Worm (Caenorhabditis elegans): ENCODE measurements around the gene F09A5.2.

F09A5.2 gene

DNA sequence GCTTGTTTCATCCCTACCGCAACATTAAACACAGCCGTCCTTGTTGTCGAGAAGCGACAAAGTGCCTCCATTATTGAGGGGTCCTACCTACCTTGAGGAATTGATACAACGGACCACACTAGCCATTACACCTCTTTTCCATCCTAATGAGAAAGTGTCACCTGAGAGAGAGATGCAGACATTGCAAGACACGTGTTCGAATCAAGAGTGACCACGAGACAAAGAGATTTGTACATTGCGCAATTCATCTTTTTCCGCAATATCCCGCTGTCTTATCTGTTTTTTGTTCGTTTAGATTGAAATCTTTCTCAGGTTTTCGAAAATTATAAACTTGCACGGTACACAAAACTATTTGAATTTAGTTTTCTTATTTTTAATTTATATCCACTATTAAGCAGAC lies 34.2 kb downstream of the F09A5.2 start (continued):
- no peak for TF ChIP-seq madf-2 (tag; optimal IDR thresholded peaks at IDR 0.05)
- TF ChIP-seq npax-4 (tag; optimal IDR thresholded peaks at IDR 0.05) = no peak
- TF ChIP-seq unc-55 (GFP tag; optimal IDR thresholded peaks at IDR 0.05) = peak; percentile 83
- TF ChIP-seq ceh-2 (tag; optimal IDR thresholded peaks at IDR 0.05) = no peak
- no peak for TF ChIP-seq ztf-16 (tag; optimal IDR thresholded peaks at IDR 0.05)
- peak; percentile 34 for TF ChIP-seq elt-2 (tag; optimal IDR thresholded peaks at IDR 0.05)
- TF ChIP-seq nhr-232 (tag; optimal IDR thresholded peaks at IDR 0.05) = no peak
- TF ChIP-seq eyg-1 (tag; optimal IDR thresholded peaks at IDR 0.05) = no peak
- TF ChIP-seq lin-11 (tag; optimal IDR thresholded peaks at IDR 0.05) = no peak
- TF ChIP-seq sox-2 (GFP tag; IDR thresholded peaks at IDR 0.05) = no peak
- peak; percentile 42 for TF ChIP-seq ceh-34 (tag; optimal IDR thresholded peaks at IDR 0.05)
- TF ChIP-seq pha-4 (tag; optimal IDR thresholded peaks at IDR 0.05) = no peak
- no peak for TF ChIP-seq ceh-30 (tag; optimal IDR thresholded peaks at IDR 0.05)
- no peak for TF ChIP-seq dve-1 (tag; optimal IDR thresholded peaks at IDR 0.05)
- TF ChIP-seq ceh-48 (tag; optimal IDR thresholded peaks at IDR 0.05) = no peak
- no peak for TF ChIP-seq pag-3 (tag; optimal IDR thresholded peaks at IDR 0.05; ENCODE audit: borderline replicate concordance)
- TF ChIP-seq unc-86 (tag; optimal IDR thresholded peaks at IDR 0.05) = no peak
- no peak for TF ChIP-seq unc-3 (GFP tag; conservative IDR thresholded peaks at IDR 0.05)
- TF ChIP-seq unc-3 (tag; optimal IDR thresholded peaks at IDR 0.05) = no peak
- TF ChIP-seq pros-1 (tag; optimal IDR thresholded peaks at IDR 0.05) = no peak
- no peak for TF ChIP-seq hlh-8 (tag; optimal IDR thresholded peaks at IDR 0.05)
- TF ChIP-seq ahr-1 (tag; optimal IDR thresholded peaks at IDR 0.05) = no peak
- no peak for TF ChIP-seq fkh-6 (tag; optimal IDR thresholded peaks at IDR 0.05)
- TF ChIP-seq tbx-7 (tag; optimal IDR thresholded peaks at IDR 0.05) = no peak
- no peak for TF ChIP-seq ceh-31 (tag; optimal IDR thresholded peaks at IDR 0.05)
- TF ChIP-seq fax-1 (tag; optimal IDR thresholded peaks at IDR 0.05) = no peak
- no peak for TF ChIP-seq ceh-22 (tag; optimal IDR thresholded peaks at IDR 0.05)

ce11 chrX:13169975-13170374 lies 35.1 kb downstream of the F09A5.2 start, which contains the start of gene mob-2:
Gene mob-2, minus strand, starts transcription at chrX:13170075.
- TF ChIP-seq hlh-15 (tag; optimal IDR thresholded peaks at IDR 0.05) (no peak), hlh-13 (GFP tag; optimal IDR thresholded peaks at IDR 0.05) (no peak), lim-6 (tag; optimal IDR thresholded peaks at IDR 0.05) (no peak), ahr-1 (tag; optimal IDR thresholded peaks at IDR 0.05) (no peak), pag-3 (tag; optimal IDR thresholded peaks at IDR 0.05; ENCODE audit: borderline replicate concordance) (no peak), sox-2 (GFP tag; IDR thresholded peaks at IDR 0.05) (no peak), ttx-3 (tag; optimal IDR thresholded peaks at IDR 0.05) (no peak), F13H6.1 (tag; optimal IDR thresholded peaks at IDR 0.05) (no peak), ztf-16 (tag; optimal IDR thresholded peaks at IDR 0.05) (no peak), pha-4 (tag; optimal IDR thresholded peaks at IDR 0.05) (no peak), odd-2 (tag; optimal IDR thresholded peaks at IDR 0.05) (no peak), dmd-4 (tag; optimal IDR thresholded peaks at IDR 0.05; ENCODE audit: borderline replicate concordance) (no peak), pros-1 (tag; optimal IDR thresholded peaks at IDR 0.05) (no peak), ceh-24 (tag; optimal IDR thresholded peaks at IDR 0.05) (no peak), elt-4 (tag; optimal IDR thresholded peaks at IDR 0.05) (no peak), fkh-6 (tag; optimal IDR thresholded peaks at IDR 0.05) (no peak)

- TF ChIP-seq ceh-30 (tag; optimal IDR thresholded peaks at IDR 0.05) = no peak
- no peak for TF ChIP-seq fkh-10 (GFP tag; optimal IDR thresholded peaks at IDR 0.05)
- no peak for TF ChIP-seq npax-4 (tag; optimal IDR thresholded peaks at IDR 0.05)
- TF ChIP-seq rnt-1 (tag; optimal IDR thresholded peaks at IDR 0.05) = no peak
- TF ChIP-seq che-1 (tag; optimal IDR thresholded peaks at IDR 0.05) = no peak
- TF ChIP-seq ceh-18 (tag; optimal IDR thresholded peaks at IDR 0.05) = no peak
- no peak for TF ChIP-seq lim-6 (tag; optimal IDR thresholded peaks at IDR 0.05)
- no peak for TF ChIP-seq nhr-232 (tag; optimal IDR thresholded peaks at IDR 0.05)
- no peak for TF ChIP-seq sox-2 (GFP tag; IDR thresholded peaks at IDR 0.05)
- no peak for TF ChIP-seq ceh-24 (tag; optimal IDR thresholded peaks at IDR 0.05)
- no peak for TF ChIP-seq elt-2 (tag; optimal IDR thresholded peaks at IDR 0.05)
- no peak for TF ChIP-seq ref-2 (tag; optimal IDR thresholded peaks at IDR 0.05)
- TF ChIP-seq unc-3 (GFP tag; conservative IDR thresholded peaks at IDR 0.05) = no peak
- TF ChIP-seq unc-3 (tag; optimal IDR thresholded peaks at IDR 0.05) = no peak
- no peak for TF ChIP-seq ceh-45 (GFP tag; IDR thresholded peaks at IDR 0.05)
- no peak for TF ChIP-seq syd-9 (tag; optimal IDR thresholded peaks at IDR 0.05)
- TF ChIP-seq pha-2 (tag; optimal IDR thresholded peaks at IDR 0.05) = no peak
- TF ChIP-seq gmeb-2 (tag; optimal IDR thresholded peaks at IDR 0.05) = no peak
Observed at ce11 chrX:13170804-13171203, 35.9 kb downstream of the F09A5.2 start.

Measured in whole organism, late embryonic.